Fruit fly (Drosophila melanogaster) whole organism, prepupa: ENCODE results near the gene CG31391.

ENCODE experiments used
- CG10631 ChIP-seq: fragments of 200-800 bp; sonication (Bioruptor generic); optimal IDR thresholded peaks from 2 replicates; lab custom pipeline; 2016; ENCODE audit warnings: missing biosample characterization, missing genetic modification characterization
- CG15336 ChIP-seq: fragments of 200-800 bp; sonication (Bioruptor generic); IDR thresholded peaks from 2 replicates; pipeline ENCODE4 v1.3.6; 2022; ENCODE audit warnings: missing biosample characterization, missing genetic modification characterization
- CG16779 ChIP-seq: fragments of 200-800 bp; sonication (Bioruptor generic); optimal IDR thresholded peaks from 3 replicates; lab custom pipeline; 2017; ENCODE audit warnings: missing biosample characterization, mild to moderate bottlenecking, missing genetic modification characterization
- CG3032 ChIP-seq: fragments of 200-800 bp; optimal IDR thresholded peaks from 2 replicates; lab custom pipeline; 2019; ENCODE audit warnings: missing biosample characterization, mild to moderate bottlenecking, missing genetic modification characterization, moderate library complexity
- CG31627 ChIP-seq: fragments of 200-800 bp; sonication (Bioruptor generic); optimal IDR thresholded peaks from 3 replicates; lab custom pipeline; 2016; ENCODE audit warnings: missing biosample characterization, missing genetic modification characterization
- CG32006 ChIP-seq: fragments of 200-800 bp; sonication (Bioruptor generic); optimal IDR thresholded peaks from 3 replicates; lab custom pipeline; 2017; ENCODE audit warnings: missing biosample characterization, mild to moderate bottlenecking, missing genetic modification characterization
- CG34406 ChIP-seq: fragments of 200-800 bp; sonication (Bioruptor generic); optimal IDR thresholded peaks from 3 replicates; lab custom pipeline; 2016; ENCODE audit warnings: missing biosample characterization, missing genetic modification characterization
- CG4318 ChIP-seq: fragments of 200-800 bp; sonication (Bioruptor generic); optimal IDR thresholded peaks from 3 replicates; lab custom pipeline; 2017; ENCODE audit warnings: missing biosample characterization, mild to moderate bottlenecking, missing genetic modification characterization
- CG6163 ChIP-seq: fragments of 200-800 bp; sonication (Bioruptor generic); IDR thresholded peaks from 3 replicates; pipeline ENCODE4 v1.3.6; 2022; ENCODE audit warnings: missing biosample characterization, missing genetic modification characterization
- CG8119 ChIP-seq: fragments of 200-800 bp; sonication (Bioruptor generic); IDR thresholded peaks from 3 replicates; pipeline ENCODE4 v1.3.6; 2022; ENCODE audit warnings: missing biosample characterization, missing genetic modification characterization
- CG9139 ChIP-seq: fragments of 200-800 bp; sonication (Bioruptor generic); optimal IDR thresholded peaks from 3 replicates; lab custom pipeline; 2017; ENCODE audit warnings: missing biosample characterization, mild to moderate bottlenecking, missing genetic modification characterization
- Eip78C ChIP-seq: fragments of 200-800 bp; sonication (Bioruptor generic); peaks from one replicate; lab custom pipeline; 2016; ENCODE audit warnings: missing biosample characterization, missing genetic modification characterization
- Eip93F ChIP-seq: fragments of 200-800 bp; sonication (Bioruptor generic); optimal IDR thresholded peaks from 2 replicates; lab custom pipeline; 2016; ENCODE audit warnings: missing biosample characterization, mild to moderate bottlenecking, missing genetic modification characterization
- Gug ChIP-seq: fragments of 200-800 bp; sonication (Bioruptor generic); IDR thresholded peaks from 2 replicates; pipeline ENCODE4 v1.3.6; 2022; ENCODE audit warnings: missing biosample characterization, missing genetic modification characterization
- Hr38 ChIP-seq: sonication (Bioruptor generic); optimal IDR thresholded peaks from 2 replicates; lab custom pipeline; 2016; ENCODE audit warnings: missing biosample characterization, missing genetic modification characterization
- Hr4 ChIP-seq: fragments of 200-800 bp; sonication (Bioruptor generic); optimal IDR thresholded peaks from 3 replicates; lab custom pipeline; 2016; ENCODE audit warnings: missing biosample characterization, missing genetic modification characterization
- Met ChIP-seq: fragments of 200-800 bp; sonication (Bioruptor generic); optimal IDR thresholded peaks from 3 replicates; lab custom pipeline; 2016; ENCODE audit warnings: missing biosample characterization, missing genetic modification characterization
- Smox ChIP-seq: fragments of 200-800 bp; sonication (Bioruptor generic); optimal IDR thresholded peaks from 3 replicates; lab custom pipeline; 2016; ENCODE audit warnings: missing biosample characterization, missing genetic modification characterization
- Sox102F ChIP-seq: fragments of 200-800 bp; sonication (Bioruptor generic); optimal IDR thresholded peaks from 2 replicates; lab custom pipeline; 2016; ENCODE audit warnings: missing biosample characterization, mild to moderate bottlenecking, missing genetic modification characterization
- Sox14 ChIP-seq: fragments of 200-800 bp; sonication (Bioruptor generic); optimal IDR thresholded peaks from 3 replicates; lab custom pipeline; 2016; ENCODE audit warnings: missing biosample characterization, missing genetic modification characterization
- acj6 ChIP-seq: fragments of 200-800 bp; sonication (Bioruptor generic); optimal IDR thresholded peaks from 3 replicates; lab custom pipeline; 2016; ENCODE audit warnings: missing biosample characterization, missing genetic modification characterization
- dsx ChIP-seq: fragments of 200-800 bp; optimal IDR thresholded peaks from 3 replicates; lab custom pipeline; 2019; ENCODE audit warnings: missing biosample characterization, mild to moderate bottlenecking, missing genetic modification characterization, moderate library complexity; ENCODE audit not compliant: poor library complexity, severe bottlenecking
- eg ChIP-seq: fragments of 200-800 bp; sonication (Bioruptor generic); IDR thresholded peaks from 3 replicates; pipeline ENCODE4 v1.3.6; 2022; ENCODE audit warnings: missing biosample characterization, missing genetic modification characterization
- esn ChIP-seq: fragments of 200-800 bp; sonication (Bioruptor generic); optimal IDR thresholded peaks from 2 replicates; lab custom pipeline; 2016; ENCODE audit warnings: missing biosample characterization, mild to moderate bottlenecking, missing genetic modification characterization, moderate library complexity
- fd59A ChIP-seq: fragments of 200-800 bp; sonication (Bioruptor generic); optimal IDR thresholded peaks from 2 replicates; lab custom pipeline; 2017; ENCODE audit warnings: missing biosample characterization, mild to moderate bottlenecking, missing genetic modification characterization, missing genetic modification reagents
- fkh ChIP-seq: fragments of 200-800 bp; sonication (Bioruptor generic); optimal IDR thresholded peaks from 3 replicates; lab custom pipeline; 2017; ENCODE audit warnings: missing biosample characterization, mild to moderate bottlenecking, missing genetic modification characterization, moderate library complexity
- net ChIP-seq: fragments of 200-800 bp; sonication (Bioruptor generic); optimal IDR thresholded peaks from 3 replicates; lab custom pipeline; 2016; ENCODE audit warnings: missing biosample characterization, missing genetic modification characterization
- pdm3 ChIP-seq: fragments of 200-800 bp; sonication (Bioruptor generic); optimal IDR thresholded peaks from 3 replicates; lab custom pipeline; 2016; ENCODE audit warnings: missing biosample characterization, missing genetic modification characterization
- spab ChIP-seq: fragments of 200-800 bp; sonication (Bioruptor generic); optimal IDR thresholded peaks from 2 replicates; lab custom pipeline; 2017; ENCODE audit warnings: missing biosample characterization, mild to moderate bottlenecking, missing genetic modification characterization, missing genetic modification reagents
- svp ChIP-seq: fragments of 200-800 bp; sonication (Bioruptor generic); peaks from one replicate; lab custom pipeline; 2016; ENCODE audit warnings: missing biosample characterization, missing genetic modification characterization
- topi ChIP-seq: fragments of 200-800 bp; sonication (Bioruptor generic); optimal IDR thresholded peaks from 3 replicates; lab custom pipeline; 2016; ENCODE audit warnings: missing biosample characterization, missing genetic modification characterization
- vri ChIP-seq: fragments of 200-800 bp; sonication (Bioruptor generic); optimal IDR thresholded peaks from 3 replicates; lab custom pipeline; 2016; ENCODE audit warnings: missing biosample characterization, mild to moderate bottlenecking, missing genetic modification characterization

CG31391 gene

DNA sequence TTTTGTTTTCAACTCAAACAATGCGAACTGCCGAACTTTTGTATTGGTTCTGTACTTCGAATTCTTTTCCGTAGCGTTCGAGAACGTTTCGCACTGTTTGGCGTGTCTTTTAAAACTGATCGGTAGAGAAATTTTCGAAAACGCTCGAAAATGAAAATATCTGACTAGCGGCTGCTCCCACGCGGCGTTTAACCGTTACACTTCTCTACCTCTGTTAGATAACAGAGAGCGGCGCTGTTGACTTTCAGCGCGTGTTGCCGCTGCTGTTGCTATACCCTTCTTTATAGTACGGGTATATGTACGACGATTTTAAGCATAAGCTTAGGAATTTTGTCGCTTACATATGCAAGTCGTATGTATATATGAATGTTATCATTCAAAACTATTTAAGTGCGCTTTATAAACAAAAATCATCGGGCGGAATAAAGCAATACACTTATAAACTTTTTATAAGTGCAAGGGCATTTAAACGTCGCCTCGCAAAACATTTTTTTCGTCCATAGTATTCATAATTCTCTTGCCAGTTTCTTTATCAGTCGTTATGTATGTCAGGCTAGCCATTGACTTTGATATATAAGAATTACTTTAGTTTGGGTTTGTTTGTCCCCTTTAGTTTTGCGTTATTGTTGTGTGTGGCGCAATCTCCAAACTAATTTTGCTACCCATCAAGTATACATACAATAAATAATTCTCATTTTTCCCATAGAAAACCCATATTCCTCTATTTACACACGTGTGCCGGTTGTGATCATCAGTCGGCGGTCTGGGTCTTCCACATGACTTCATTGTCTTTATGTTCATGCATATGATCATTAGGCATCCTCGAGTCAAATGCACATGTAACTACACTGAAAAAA is 23.8 kb downstream of the CG31391 start, which contains the start of gene Phyhd1 (continued):
- TF ChIP-seq spab (GFP tag; lab: Kevin White, UChicago), result peak; percentile 59
- peak; percentile 88 for TF ChIP-seq esn (GFP tag; lab: Kevin White, UChicago)
- peak; percentile 66 for TF ChIP-seq CG16779
- TF ChIP-seq CG15336 (GFP tag; lab: Robert Waterston, UW), result peak; percentile 90
- TF ChIP-seq Sox102F, result peak; percentile 81
- peak; percentile 81 for TF ChIP-seq net
- peak; percentile 70 for TF ChIP-seq Smox (GFP tag; lab: Kevin White, UChicago)
- TF ChIP-seq CG8119, result peak; percentile 91
- TF ChIP-seq CG10631, result peak; percentile 85
- TF ChIP-seq CG4318 (GFP tag; lab: Kevin White, UChicago), result peak; percentile 78
- TF ChIP-seq svp (GFP tag; lab: Kevin White, UChicago), result peak; percentile 90
- peak; percentile 89 for TF ChIP-seq CG6163 (GFP tag; lab: Robert Waterston, UW)
- TF ChIP-seq Gug (GFP tag; lab: Robert Waterston, UW), result peak; percentile 74
- peak; percentile 85 for TF ChIP-seq CG34406 (GFP tag; lab: Kevin White, UChicago)
- TF ChIP-seq Met (GFP tag; lab: Kevin White, UChicago), result peak; percentile 79
- peak; percentile 89 for TF ChIP-seq acj6 (GFP tag; lab: Kevin White, UChicago)
- TF ChIP-seq CG32006 (GFP tag; lab: Kevin White, UChicago), result peak; percentile 90

DNA sequence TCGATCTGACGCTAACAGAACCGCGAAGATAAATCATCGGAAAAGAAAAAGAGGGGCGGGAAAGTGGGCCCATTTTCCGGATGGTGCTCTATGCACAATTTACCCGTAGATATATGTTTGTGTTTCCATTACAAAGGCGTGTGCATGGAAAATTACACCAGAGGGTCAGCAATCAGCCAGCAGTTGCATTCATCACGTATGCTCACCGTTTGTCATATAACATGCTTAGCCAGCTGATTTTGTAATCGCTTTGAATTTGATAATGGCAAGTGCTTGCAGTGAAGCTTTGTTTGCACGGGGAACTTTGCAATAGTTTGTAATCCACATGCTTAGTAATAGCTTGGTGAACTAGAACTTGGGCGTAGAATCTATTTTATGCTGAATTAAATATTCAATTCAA is 25.0 kb downstream of the CG31391 start:
- peak; percentile 50 for TF ChIP-seq svp (GFP tag; lab: Kevin White, UChicago)
- no peak for TF ChIP-seq fd59A (GFP tag; lab: Kevin White, UChicago)

DNA sequence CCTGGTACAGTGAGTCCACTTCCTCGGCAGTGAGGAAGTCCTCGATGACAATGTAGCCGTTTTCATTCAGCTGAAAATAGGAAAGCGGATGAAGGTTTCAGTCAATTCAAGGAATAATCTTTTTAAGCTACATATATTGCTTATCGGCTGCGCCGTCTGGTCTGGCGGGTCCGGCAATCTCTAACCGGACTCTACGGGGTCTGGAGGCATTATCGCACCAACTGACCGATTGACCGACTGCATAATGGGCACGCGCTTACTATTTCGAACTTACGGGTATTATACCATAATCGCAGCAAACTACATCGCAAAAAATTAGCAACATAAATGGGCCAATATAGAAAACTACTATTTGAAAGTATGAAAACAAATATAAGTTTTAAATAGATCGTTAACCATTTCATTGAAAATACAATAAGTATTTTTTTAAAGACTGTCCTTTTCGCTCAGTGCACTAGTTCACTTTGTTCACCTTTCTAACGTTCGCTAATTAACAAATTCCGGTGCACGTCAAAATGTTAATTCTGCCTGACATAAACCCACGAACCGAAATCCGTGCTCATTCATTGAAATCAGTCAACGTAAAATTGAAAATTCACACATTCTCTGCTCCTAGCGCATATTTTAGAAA is 25.8 kb downstream of the CG31391 start:
- no peak for TF ChIP-seq pdm3 (GFP tag; lab: Kevin White, UChicago)
- TF ChIP-seq Sox14 (GFP tag; lab: Kevin White, UChicago), result no peak
- TF ChIP-seq CG16779, result no peak
- peak; percentile 80 for TF ChIP-seq svp (GFP tag; lab: Kevin White, UChicago)
- TF ChIP-seq eg, result peak; percentile 39; the same call in 1 of the 3 replicates
- no peak for TF ChIP-seq vri (GFP tag; lab: Kevin White, UChicago)
- no peak for TF ChIP-seq CG6163 (GFP tag; lab: Robert Waterston, UW)

DNA sequence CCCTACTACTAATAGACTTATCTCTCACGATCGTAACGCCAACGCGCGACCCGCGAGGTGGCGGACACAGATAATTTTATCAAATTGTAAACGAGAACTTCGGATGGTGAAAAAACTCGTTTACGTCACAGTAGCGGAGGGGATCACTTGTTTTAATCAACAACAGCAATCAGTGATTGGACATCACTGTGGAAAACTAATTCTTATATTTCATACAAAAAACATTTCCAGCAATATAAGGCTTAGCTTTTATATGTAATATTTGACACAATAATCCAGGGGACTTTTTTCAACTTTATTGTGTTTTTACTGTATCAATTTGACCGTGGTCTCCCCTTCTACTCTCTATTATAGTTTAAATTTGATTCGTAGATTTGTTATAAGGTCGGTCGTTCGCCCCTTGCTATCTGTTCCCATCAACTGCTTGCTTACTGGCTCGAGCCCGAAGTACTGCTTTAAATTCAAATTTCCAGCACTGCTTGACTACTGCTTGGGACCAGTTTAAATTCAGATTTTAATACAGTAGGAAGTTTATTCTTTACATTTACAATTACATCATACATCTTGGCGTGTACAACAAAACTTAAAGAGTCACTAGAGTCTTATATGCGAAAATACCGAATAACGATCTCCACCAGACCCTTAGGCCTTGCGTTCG is 27.5 kb downstream of the CG31391 start, which contains the start of gene CG6465:
CG6465 (minus strand) TSS at position 7 of the 658 bp plus-strand sequence.
- TF ChIP-seq Hr4 (GFP tag; lab: Kevin White, UChicago), result no peak
- no peak for TF ChIP-seq Eip93F (GFP tag; lab: Kevin White, UChicago)
- peak; percentile 53 for TF ChIP-seq Eip78C
- TF ChIP-seq svp (GFP tag; lab: Kevin White, UChicago), result peak; percentile 55
- TF ChIP-seq dsx (GFP tag; lab: Kevin White, UChicago), result no peak
- peak; percentile 61 for TF ChIP-seq fkh (GFP tag; lab: Kevin White, UChicago)
- TF ChIP-seq eg, result 0 out of 3 replicates have a peak, but pooled peaks have one; percentile 13
- TF ChIP-seq CG9139 (GFP tag; lab: Kevin White, UChicago), result no peak

DNA sequence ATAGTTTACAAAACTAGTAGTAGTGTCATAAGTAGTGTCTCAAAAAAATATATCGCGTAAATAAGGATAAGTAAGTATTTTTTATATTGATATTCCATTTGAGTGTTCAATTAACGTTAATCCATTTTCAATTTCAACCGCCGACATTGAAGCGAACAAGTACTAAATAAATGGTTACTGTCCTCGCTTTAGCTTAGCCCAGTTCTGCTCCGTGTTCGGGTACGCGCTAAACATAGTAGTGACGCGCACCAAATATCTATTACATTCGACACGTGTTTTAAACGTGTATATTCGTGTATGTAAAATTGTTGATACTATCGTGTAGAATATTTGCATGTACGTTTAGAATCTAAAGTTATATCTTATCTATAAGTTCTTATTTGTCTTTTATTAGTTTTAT is 29.8 kb downstream of the CG31391 start:
- TF ChIP-seq Hr38 (GFP tag; lab: Kevin White, UChicago), result no peak
- TF ChIP-seq CG31627 (GFP tag; lab: Kevin White, UChicago), result peak; percentile 1
- peak; percentile 10 for TF ChIP-seq esn (GFP tag; lab: Kevin White, UChicago)
- peak; percentile 17 for TF ChIP-seq CG3032
- TF ChIP-seq topi (GFP tag; lab: Kevin White, UChicago), result peak; percentile 37
- TF ChIP-seq Eip78C, result peak; percentile 65
- TF ChIP-seq acj6 (GFP tag; lab: Kevin White, UChicago), result no peak
